Worm (Caenorhabditis elegans) whole organism, early embryonic: ENCODE measurements around the gene C45B11.9.
A peak's percentile ranks its signal among the peaks of the same experiment; 100 is the strongest.

ENCODE experiments used
- B0310.2 ChIP-seq: sonication (generic microtip); optimal IDR thresholded peaks from 2 replicates; lab custom pipeline; 2016; ENCODE audit warnings: mild to moderate bottlenecking, missing genetic modification characterization, missing compliant biosample characterization
- aly-1 ChIP-seq: sonication (generic microtip); optimal IDR thresholded peaks from 2 replicates; lab custom pipeline; 2016; ENCODE audit warnings: missing genetic modification characterization, missing compliant biosample characterization
- ama-1 ChIP-seq: fragments of 150-350 bp; optimal IDR thresholded peaks from 2 replicates; lab custom pipeline; 2014
- ceh-13 ChIP-seq: fragments of 200-800 bp; sonication (Bioruptor generic); optimal IDR thresholded peaks from 2 replicates; lab custom pipeline; 2018; ENCODE audit warnings: mild to moderate bottlenecking, missing genetic modification characterization, missing compliant biosample characterization
- ceh-36 ChIP-seq: sonication (generic microtip); optimal IDR thresholded peaks from 2 replicates; lab custom pipeline; 2016; ENCODE audit warnings: missing genetic modification characterization, inconsistent platforms, missing compliant biosample characterization
- flt-1 ChIP-seq: fragments of 200-800 bp; sonication (Bioruptor generic); IDR thresholded peaks from 2 replicates; pipeline ENCODE4 v1.3.6; 2022; ENCODE audit warnings: missing genetic modification characterization, missing compliant biosample characterization
- pes-1 ChIP-seq: fragments of 200-800 bp; sonication (Bioruptor generic); IDR thresholded peaks from 2 replicates; pipeline ENCODE4 v1.3.6; 2022; ENCODE audit warnings: missing genetic modification reagents, missing genetic modification characterization, missing compliant biosample characterization
- scrt-1 ChIP-seq: fragments of 200-800 bp; sonication (Bioruptor generic); IDR thresholded peaks from 2 replicates; pipeline ENCODE4 v1.3.6; 2022; ENCODE audit warnings: missing genetic modification characterization, missing compliant biosample characterization
- sea-1 ChIP-seq: fragments of 200-800 bp; sonication (Bioruptor generic); conservative IDR thresholded peaks from 2 replicates; pipeline ENCODE4 v1.3.6; 2022; ENCODE audit warnings: missing genetic modification characterization, missing compliant biosample characterization
- tbx-11 ChIP-seq: fragments of 200-800 bp; sonication (Bioruptor generic); IDR thresholded peaks from 2 replicates; pipeline ENCODE4 v1.3.6; 2022; ENCODE audit warnings: missing genetic modification characterization, missing compliant biosample characterization
- tbx-37 ChIP-seq: fragments of 200-800 bp; sonication (Bioruptor generic); conservative IDR thresholded peaks from 2 replicates; pipeline ENCODE4 v1.3.6; 2022; ENCODE audit warnings: missing genetic modification reagents, missing genetic modification characterization, missing compliant biosample characterization

- peak; percentile 38 for TF ChIP-seq B0310.2 (tag; lab: Kevin White, UChicago)
- no peak for TF ChIP-seq tbx-37 (GFP tag; lab: Robert Waterston, UW)
- TF ChIP-seq ama-1 (lab: Kevin White, UChicago), result no peak
- no peak for TF ChIP-seq ceh-13 (GFP tag; lab: Kevin White, UChicago)
- TF ChIP-seq tbx-11 (GFP tag; lab: Robert Waterston, UW), result no peak
- TF ChIP-seq pes-1, result no peak
- no peak for TF ChIP-seq ceh-36
- TF ChIP-seq scrt-1 (GFP tag; lab: Robert Waterston, UW), result no peak
- no peak for TF ChIP-seq sea-1 (GFP tag; lab: Robert Waterston, UW)
- TF ChIP-seq flt-1 (GFP tag; lab: Robert Waterston, UW), result no peak
- TF ChIP-seq aly-1, result no peak
These were observed 38.1 kb downstream of the C45B11.9 start, which contains the start of gene act-2 for ce11 chrV:11078104-11078724.
